Worm (Caenorhabditis elegans): ENCODE results near the gene M01H9.10.

M01H9.10 gene

ce11 chrIV:4468046-4468727 is 11.7 kb downstream of the M01H9.10 start (continued):
- TF ChIP-seq ztf-18 (tag; optimal IDR thresholded peaks at IDR 0.05) (peak; percentile 36), dox-1 (GFP tag; IDR thresholded peaks at IDR 0.05) (peak; percentile 60; the same call in 1 of the 2 replicates), D2030.7 (GFP tag; IDR thresholded peaks at IDR 0.05) (peak; percentile 33; the same call in 1 of the 2 replicates), ceh-91 (GFP tag; IDR thresholded peaks at IDR 0.05) (peak; percentile 57)

ce11 chrIV:4465184-4465583 is 14.7 kb downstream of the M01H9.10 start, which contains the start of gene M01H9.5:
TSS of gene M01H9.5 (plus strand) at chrIV:4465484.
- TF ChIP-seq C17E4.6 (GFP tag; IDR thresholded peaks at IDR 0.05), result no peak
- no peak for TF ChIP-seq gei-17 (GFP tag; optimal IDR thresholded peaks at IDR 0.05)
- TF ChIP-seq egl-44 (GFP tag; IDR thresholded peaks at IDR 0.05), result no peak
- no peak for TF ChIP-seq sptf-2 (GFP tag; optimal IDR thresholded peaks at IDR 0.05)
- TF ChIP-seq F22D6.2 (tag; optimal IDR thresholded peaks at IDR 0.05), result no peak
- no peak for TF ChIP-seq madf-3 (GFP tag; IDR thresholded peaks at IDR 0.05)
- no peak for TF ChIP-seq lsl-1 (GFP tag; optimal IDR thresholded peaks at IDR 0.05)
- no peak for TF ChIP-seq let-526 (GFP tag; IDR thresholded peaks at IDR 0.05)
- no peak for TF ChIP-seq F37B4.10 (GFP tag; IDR thresholded peaks at IDR 0.05)
- no peak for TF ChIP-seq repo-1 (tag; optimal IDR thresholded peaks at IDR 0.05)

- TF ChIP-seq hmg-1.2 (GFP tag; IDR thresholded peaks at IDR 0.05) (peak; percentile 39; the same call in 1 of the 2 replicates), repo-1 (tag; optimal IDR thresholded peaks at IDR 0.05) (no peak)
Measured at ce11 chrIV:4463132-4463531, 16.8 kb downstream of the M01H9.10 start, which contains the start of gene M01H9.2. TSS of gene M01H9.2 (minus strand) at chrIV:4463232.

ce11 chrIV:4459342-4459741 is 20.6 kb downstream of the M01H9.10 start:
- TF ChIP-seq lsl-1 (GFP tag; optimal IDR thresholded peaks at IDR 0.05) (no peak), egl-18 (GFP tag; IDR thresholded peaks at IDR 0.05) (0 out of 2 replicates have a peak, but pooled peaks have one; percentile 60), nfyb-1 (GFP tag; IDR thresholded peaks at IDR 0.05) (0 out of 2 replicates have a peak, but pooled peaks have one; percentile 41)

- no peak for TF ChIP-seq rcor-1 (GFP tag; IDR thresholded peaks at IDR 0.05)
- TF ChIP-seq bed-2 (GFP tag; IDR thresholded peaks at IDR 0.05), result no peak
- TF ChIP-seq ekl-4 (GFP tag; IDR thresholded peaks at IDR 0.05), result no peak
- no peak for TF ChIP-seq C17E4.6 (GFP tag; IDR thresholded peaks at IDR 0.05)
- TF ChIP-seq ccch-3 (GFP tag; optimal IDR thresholded peaks at IDR 0.05), result no peak
- no peak for TF ChIP-seq lin-26 (GFP tag; IDR thresholded peaks at IDR 0.05)
- no peak for TF ChIP-seq mxl-1 (tag; optimal IDR thresholded peaks at IDR 0.05)
- TF ChIP-seq sdz-38 (tag; optimal IDR thresholded peaks at IDR 0.05), result no peak
- no peak for TF ChIP-seq sptf-2 (GFP tag; optimal IDR thresholded peaks at IDR 0.05)
- TF ChIP-seq ceh-58 (GFP tag; IDR thresholded peaks at IDR 0.05), result no peak
- no peak for TF ChIP-seq madf-6 (GFP tag; IDR thresholded peaks at IDR 0.05)
- no peak for TF ChIP-seq nhr-90 (tag; optimal IDR thresholded peaks at IDR 0.05)
Measured at ce11 chrIV:4456658-4457057, 23.3 kb downstream of the M01H9.10 start.

ce11 chrIV:4454330-4455173 is 25.4 kb downstream of the M01H9.10 start, which contains the start of gene R08C7.11:
TSS of gene R08C7.11 (minus strand) at chrIV:4454937.
- TF ChIP-seq Y56A3A.18 (GFP tag; IDR thresholded peaks at IDR 0.05) (0 out of 2 replicates have a peak, but pooled peaks have one; percentile 40), K12H6.12 (tag; optimal IDR thresholded peaks at IDR 0.05) (peak; percentile 5), zfh-2 (GFP tag; conservative IDR thresholded peaks at IDR 0.05) (peak; percentile 88), hmg-1.2 (GFP tag; IDR thresholded peaks at IDR 0.05) (peak; percentile 45; the same call in 1 of the 2 replicates), B0336.3 (GFP tag; IDR thresholded peaks at IDR 0.05) (peak; percentile 36; the same call in 1 of the 2 replicates), dpl-1 (GFP tag; optimal IDR thresholded peaks at IDR 0.05) (no peak), snpc-4 (GFP tag; optimal IDR thresholded peaks at IDR 0.05) (no peak), snpc-4 (tag; optimal IDR thresholded peaks at IDR 0.05) (peak in 1 of 4 experiments; percentile 28), lin-40 (tag; optimal IDR thresholded peaks at IDR 0.05) (peak; percentile 32), F23B12.7 (tag; optimal IDR thresholded peaks at IDR 0.05; ENCODE audit: insufficient read depth) (no peak), egl-44 (GFP tag; IDR thresholded peaks at IDR 0.05) (peak; percentile 71; the same call in 1 of the 2 replicates), egrh-3 (GFP tag; IDR thresholded peaks at IDR 0.05) (peak; percentile 49), mcd-1 (GFP tag; IDR thresholded peaks at IDR 0.05) (peak; percentile 7; the same call in 1 of the 2 replicates)
